Worm (Caenorhabditis elegans): Measurements from ENCODE around the gene F52E1.9.

The F52E1.9 gene

DNA sequence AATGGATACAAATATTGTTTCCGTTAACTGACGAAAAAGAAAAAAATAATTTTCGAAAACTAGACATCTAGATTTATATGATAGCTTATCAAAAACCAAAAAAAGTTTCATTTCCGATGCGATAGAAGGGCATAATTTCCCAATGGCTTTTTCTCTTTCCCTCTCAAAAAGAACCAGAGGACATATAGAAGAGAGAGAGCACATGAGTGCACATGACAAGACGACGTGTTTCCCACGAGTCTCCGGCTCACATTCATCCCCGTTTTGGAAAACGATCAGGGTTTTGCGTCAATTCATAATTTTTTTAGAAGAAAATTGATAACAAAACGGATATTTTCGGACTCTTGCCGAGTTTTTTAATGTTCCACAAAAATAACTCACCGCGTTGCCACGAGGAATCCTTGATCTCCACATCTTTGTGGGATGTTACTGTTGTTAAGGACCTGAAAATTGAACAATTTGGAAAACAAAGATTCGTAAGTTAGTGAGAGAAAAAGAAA is 41.9 kb upstream of the F52E1.9 start, which contains the start of gene lmd-3:
lmd-3 (minus strand) TSS at position 450 of the 500 bp plus-strand sequence.
- TF ChIP-seq nhr-67 (tag; optimal IDR thresholded peaks at IDR 0.05) (no peak), ZK546.5 (tag; optimal IDR thresholded peaks at IDR 0.05) (no peak), elt-3 (tag; optimal IDR thresholded peaks at IDR 0.05) (no peak), elt-1 (tag; optimal IDR thresholded peaks at IDR 0.05) (no peak), nhr-77 (tag; optimal IDR thresholded peaks at IDR 0.05) (no peak), ceh-16 (tag; optimal IDR thresholded peaks at IDR 0.05) (no peak), skn-1 (tag; optimal IDR thresholded peaks at IDR 0.05) (no peak), nhr-25 (tag; optimal IDR thresholded peaks at IDR 0.05) (no peak), nhr-12 (tag; optimal IDR thresholded peaks at IDR 0.05) (no peak), hmg-11 (tag; optimal IDR thresholded peaks at IDR 0.05) (no peak), sea-2 (GFP tag; optimal IDR thresholded peaks at IDR 0.05) (no peak), jun-1 (tag; optimal IDR thresholded peaks at IDR 0.05) (no peak), R02D3.7 (tag; optimal IDR thresholded peaks at IDR 0.05) (no peak), snpc-4 (tag; optimal IDR thresholded peaks at IDR 0.05) (no peak), aly-2 (tag; optimal IDR thresholded peaks at IDR 0.05) (no peak)

DNA sequence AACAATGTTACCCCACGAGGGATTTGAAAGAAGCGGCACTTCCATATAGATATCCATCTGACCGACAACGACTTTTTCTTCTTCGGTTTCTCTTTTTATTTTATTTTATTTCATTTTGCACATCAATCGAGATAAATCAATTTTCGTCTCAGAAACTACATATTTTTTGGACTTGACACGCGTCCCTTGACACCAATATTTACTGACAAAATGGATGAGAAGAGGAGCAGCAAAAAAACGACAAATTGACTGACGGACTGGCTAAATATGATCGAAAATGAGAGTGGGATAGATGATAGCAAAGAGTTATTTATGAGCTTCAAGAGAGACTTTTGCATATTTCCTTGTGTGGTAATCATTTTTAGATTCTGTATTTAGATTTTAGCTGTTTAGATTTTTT is 34.9 kb upstream of the F52E1.9 start:
- TF ChIP-seq fkh-10 (GFP tag; optimal IDR thresholded peaks at IDR 0.05) (no peak), ztf-4 (tag; optimal IDR thresholded peaks at IDR 0.05) (no peak), mml-1 (tag; optimal IDR thresholded peaks at IDR 0.05) (no peak), ama-1 (optimal IDR thresholded peaks at IDR 0.05) (no peak), elt-1 (tag; optimal IDR thresholded peaks at IDR 0.05) (peak; percentile 49), unc-62 (GFP tag; optimal IDR thresholded peaks at IDR 0.05) (peak; percentile 12), lin-15B (tag; optimal IDR thresholded peaks at IDR 0.05) (no peak)

DNA sequence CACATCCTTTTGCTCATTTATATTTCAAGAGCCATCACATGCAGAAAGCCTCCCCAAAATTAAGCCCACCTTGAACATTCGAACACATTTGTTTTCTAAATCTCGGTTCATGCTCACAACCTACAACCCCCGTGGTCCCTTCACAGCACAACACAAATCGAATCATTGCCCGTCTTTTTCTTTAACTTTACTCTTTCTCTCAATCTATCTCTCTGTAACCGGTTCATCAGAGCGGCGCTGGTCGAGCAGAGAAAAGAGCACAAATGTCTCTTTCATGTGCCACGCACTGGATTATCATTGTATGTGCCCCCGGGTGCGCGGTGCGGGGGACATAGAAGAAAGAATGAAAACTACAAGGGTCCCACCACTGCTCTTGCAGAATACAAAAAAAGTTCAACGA is 32.8 kb upstream of the F52E1.9 start:
- no peak for TF ChIP-seq snpc-4 (tag; optimal IDR thresholded peaks at IDR 0.05)
- TF ChIP-seq fkh-10 (GFP tag; optimal IDR thresholded peaks at IDR 0.05), result peak; percentile 25

ce11 chrV:8434400-8434827 is 31.9 kb upstream of the F52E1.9 start:
- TF ChIP-seq nhr-23 (tag; optimal IDR thresholded peaks at IDR 0.05), result peak; percentile 1
- TF ChIP-seq egl-5 (tag; optimal IDR thresholded peaks at IDR 0.05), result no peak
- no peak for TF ChIP-seq ceh-9 (tag; optimal IDR thresholded peaks at IDR 0.05)
- no peak for TF ChIP-seq fkh-2 (tag; optimal IDR thresholded peaks at IDR 0.05)
- TF ChIP-seq pha-4 (tag; optimal IDR thresholded peaks at IDR 0.05), result peak; percentile 69
- TF ChIP-seq mml-1 (tag; optimal IDR thresholded peaks at IDR 0.05), result no peak
- TF ChIP-seq elt-3 (tag; optimal IDR thresholded peaks at IDR 0.05), result no peak
- no peak for TF ChIP-seq elt-1 (tag; optimal IDR thresholded peaks at IDR 0.05)
- no peak for TF ChIP-seq ztf-4 (tag; optimal IDR thresholded peaks at IDR 0.05)
- TF ChIP-seq aly-2 (tag; optimal IDR thresholded peaks at IDR 0.05), result no peak
- TF ChIP-seq pqm-1 (tag; optimal IDR thresholded peaks at IDR 0.05), result peak; percentile 50
- TF ChIP-seq daf-12 (tag; optimal IDR thresholded peaks at IDR 0.05), result no peak
- peak; percentile 23 for TF ChIP-seq nhr-25 (tag; optimal IDR thresholded peaks at IDR 0.05)
- no peak for TF ChIP-seq R02D3.7 (tag; optimal IDR thresholded peaks at IDR 0.05)
- TF ChIP-seq elt-2 (tag; optimal IDR thresholded peaks at IDR 0.05), result peak; percentile 83
- TF ChIP-seq mdl-1 (tag; optimal IDR thresholded peaks at IDR 0.05), result no peak

ce11 chrV:8428585-8429414 is 26.3 kb upstream of the F52E1.9 start:
- no peak for TF ChIP-seq nhr-23 (tag; optimal IDR thresholded peaks at IDR 0.05)
- no peak for TF ChIP-seq skn-1 (tag; optimal IDR thresholded peaks at IDR 0.05)
- no peak for TF ChIP-seq ztf-11 (tag; optimal IDR thresholded peaks at IDR 0.05)
- no peak for TF ChIP-seq nhr-67 (tag; optimal IDR thresholded peaks at IDR 0.05)
- TF ChIP-seq ceh-16 (tag; optimal IDR thresholded peaks at IDR 0.05), result no peak
- no peak for TF ChIP-seq fos-1 (tag; optimal IDR thresholded peaks at IDR 0.05)
- peak; percentile 44 for TF ChIP-seq nfya-1 (tag; optimal IDR thresholded peaks at IDR 0.05; ENCODE audit: insufficient read depth)
- TF ChIP-seq eor-1 (tag; optimal IDR thresholded peaks at IDR 0.05), result no peak
- no peak for TF ChIP-seq lsy-12 (tag; optimal IDR thresholded peaks at IDR 0.05)
- no peak for TF ChIP-seq nhr-11 (tag; optimal IDR thresholded peaks at IDR 0.05)
- no peak for TF ChIP-seq pha-4 (tag; optimal IDR thresholded peaks at IDR 0.05)
- TF ChIP-seq aly-2 (tag; optimal IDR thresholded peaks at IDR 0.05), result no peak
- TF ChIP-seq ZK546.5 (tag; optimal IDR thresholded peaks at IDR 0.05), result no peak
- TF ChIP-seq egl-5 (tag; optimal IDR thresholded peaks at IDR 0.05), result peak; percentile 54
- TF ChIP-seq hmg-11 (tag; optimal IDR thresholded peaks at IDR 0.05), result peak; percentile 54

Data from whole organism, L3 larva.